Fruit fly (Drosophila melanogaster) S2 (cell line): Measurements from ENCODE around the gene Atf3.

Experiments
- CG8478 ChIP-seq: fragments of >200 bp; optimal IDR thresholded peaks from 2 replicates; lab custom pipeline; 2018
- CTCF ChIP-seq, 2 experiments: fragments of >200 bp; optimal IDR thresholded peaks; 2 replicates each; lab custom pipeline; 2018

DNA sequence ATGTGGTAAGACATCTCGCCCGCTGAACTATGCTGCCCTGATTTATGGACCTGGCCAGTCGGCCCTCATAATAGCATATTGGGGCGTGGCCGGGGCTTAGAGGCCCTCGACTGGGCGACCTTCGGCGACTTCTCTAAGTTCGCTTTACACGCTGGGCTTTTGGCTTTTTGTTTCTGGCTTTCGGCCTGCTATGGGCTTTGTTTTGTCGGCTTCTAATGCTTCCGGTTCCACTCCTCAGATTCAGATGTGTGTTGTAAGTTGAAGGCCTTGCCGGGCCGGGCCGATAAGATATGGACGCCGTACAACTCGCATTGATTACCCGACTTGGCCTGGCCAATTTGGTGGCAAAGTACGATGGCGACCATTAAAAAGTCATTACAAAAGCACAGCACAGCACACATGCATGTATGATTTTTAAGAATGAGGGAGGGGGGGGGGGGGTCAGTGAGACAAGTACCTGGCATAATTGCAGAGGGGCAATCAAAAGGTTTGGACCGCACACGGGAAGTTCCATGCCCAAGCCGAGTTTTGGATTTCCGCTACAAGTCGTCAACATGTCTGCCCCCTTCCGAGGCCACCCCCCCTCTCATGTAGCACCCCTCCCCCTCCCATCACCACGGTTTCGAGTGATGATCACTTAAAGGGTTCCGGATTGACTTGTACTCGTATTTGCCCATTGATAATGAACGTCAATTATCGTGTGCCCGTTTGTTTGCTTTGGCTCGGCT, 12.4 kb downstream of the Atf3 start:
- no peak for TF ChIP-seq CTCF (optimal IDR thresholded peaks at IDR 0.05; lab: Kevin White, UChicago)
- TF ChIP-seq CG8478 (lab: Kevin White, UChicago), result no peak
